Worm (Caenorhabditis elegans) whole organism, L2 larva: ENCODE measurements around the gene R08E5.1.

Experiments used
- aly-2 ChIP-seq: fragments of 150-350 bp; optimal IDR thresholded peaks from 2 replicates; lab custom pipeline; 2014; ENCODE audit warnings: missing biosample characterization, missing genetic modification characterization
- ama-1 ChIP-seq: fragments of 150-350 bp; optimal IDR thresholded peaks from 2 replicates; lab custom pipeline; 2018; ENCODE audit warnings: inconsistent platforms
- mab-5 ChIP-seq: fragments of 150-350 bp; optimal IDR thresholded peaks from 2 replicates; lab custom pipeline; 2014; ENCODE audit warnings: missing biosample characterization, missing genetic modification characterization
- nhr-12 ChIP-seq: fragments of 150-350 bp; optimal IDR thresholded peaks from 2 replicates; lab custom pipeline; 2014; ENCODE audit warnings: missing biosample characterization, missing genetic modification characterization
- nhr-237 ChIP-seq: fragments of 150-350 bp; optimal IDR thresholded peaks from 2 replicates; lab custom pipeline; 2014; ENCODE audit warnings: missing biosample characterization, missing genetic modification characterization
- nhr-25 ChIP-seq: fragments of 150-350 bp; sonication (generic microtip); optimal IDR thresholded peaks from 3 replicates; lab custom pipeline; 2014; ENCODE audit warnings: missing biosample characterization, missing genetic modification characterization
- nhr-6 ChIP-seq: fragments of 150-350 bp; optimal IDR thresholded peaks from 2 replicates; lab custom pipeline; 2014; ENCODE audit warnings: missing biosample characterization, missing genetic modification characterization
- skn-1 ChIP-seq: sonication (generic microtip); optimal IDR thresholded peaks from 2 replicates; lab custom pipeline; 2017; ENCODE audit warnings: missing biosample characterization, missing genetic modification characterization
- snpc-4 ChIP-seq: fragments of 150-350 bp; optimal IDR thresholded peaks from 2 replicates; lab custom pipeline; 2014; ENCODE audit warnings: missing biosample characterization, missing genetic modification characterization
- unc-62 ChIP-seq: fragments of 150-350 bp; optimal IDR thresholded peaks from 2 replicates; lab custom pipeline; 2014; ENCODE audit warnings: missing biosample characterization, missing genetic modification reagents, missing genetic modification characterization

ce11 chrV:3814938-3815337, 43.6 kb upstream of the R08E5.1 start, which contains the start of gene H10D18.1:
- TF ChIP-seq unc-62 (no peak), nhr-237 (tag; lab: Kevin White, UChicago) (no peak), aly-2 (no peak), ama-1 (lab: Kevin White, UChicago) (no peak), mab-5 (tag; lab: Kevin White, UChicago) (no peak), nhr-12 (no peak), skn-1 (no peak), snpc-4 (no peak), nhr-6 (no peak), nhr-25 (tag; lab: Kevin White, UChicago) (no peak)
